Fruit fly (Drosophila melanogaster) whole organism, embryonic: Measurements from ENCODE around the gene Mtpalpha.
A peak's percentile ranks its signal among the peaks of the same experiment; 100 is the strongest.

ENCODE experiments used
- Ada2b ChIP-seq: fragments of 200-800 bp; sonication (Bioruptor generic); IDR thresholded peaks from 2 replicates; pipeline ENCODE4 v1.3.6; 2022; ENCODE audit warnings: missing biosample characterization, missing genetic modification characterization
- Aef1 ChIP-seq: fragments of 200-800 bp; sonication (Bioruptor generic); IDR thresholded peaks from 3 replicates; pipeline ENCODE4 v1.3.6; 2022; ENCODE audit warnings: missing biosample characterization, missing genetic modification characterization
- BEAF-32 ChIP-seq: fragments of 200-800 bp; sonication (Bioruptor generic); optimal IDR thresholded peaks from 3 replicates; lab custom pipeline; 2017; ENCODE audit warnings: missing biosample characterization, missing genetic modification characterization, mild to moderate bottlenecking, moderate library complexity, missing genetic modification reagents
- CG10267 ChIP-seq: fragments of 200-800 bp; sonication (Bioruptor generic); optimal IDR thresholded peaks from 2 replicates; lab custom pipeline; 2018; ENCODE audit warnings: missing biosample characterization, mild to moderate bottlenecking, missing genetic modification characterization, moderate library complexity
- CG12155 ChIP-seq: fragments of 200-800 bp; sonication (Bioruptor generic); optimal IDR thresholded peaks from 3 replicates; lab custom pipeline; 2016; ENCODE audit warnings: missing biosample characterization, missing genetic modification characterization
- CG12659 ChIP-seq: fragments of 200-800 bp; sonication (Bioruptor generic); optimal IDR thresholded peaks from 3 replicates; lab custom pipeline; 2017; ENCODE audit warnings: mild to moderate bottlenecking, missing biosample characterization, missing genetic modification reagents, missing genetic modification characterization
- CG14014 ChIP-seq: fragments of 200-800 bp; sonication (Bioruptor generic); IDR thresholded peaks from 2 replicates; pipeline ENCODE4 v1.3.6; 2022; ENCODE audit warnings: missing biosample characterization, missing genetic modification characterization
- CG14860 ChIP-seq: fragments of 200-800 bp; sonication (Bioruptor generic); IDR thresholded peaks from 3 replicates; pipeline ENCODE4 v1.3.6; 2022; ENCODE audit warnings: missing biosample characterization, missing genetic modification characterization; ENCODE audit not compliant: partially characterized antibody
- CG16863 ChIP-seq: fragments of 200-800 bp; sonication (Bioruptor generic); optimal IDR thresholded peaks from 3 replicates; lab custom pipeline; 2016; ENCODE audit warnings: missing biosample characterization, missing genetic modification characterization
- CG17186 ChIP-seq: fragments of 200-800 bp; sonication (Bioruptor generic); optimal IDR thresholded peaks from 3 replicates; lab custom pipeline; 2017; ENCODE audit warnings: missing biosample characterization, missing genetic modification reagents, missing genetic modification characterization
- CG18011 ChIP-seq: fragments of 200-800 bp; sonication (Bioruptor generic); optimal IDR thresholded peaks from 2 replicates; lab custom pipeline; 2017; ENCODE audit warnings: missing biosample characterization, missing genetic modification characterization, mild to moderate bottlenecking, moderate library complexity, missing genotype
- CG2120 ChIP-seq: fragments of 200-800 bp; sonication (Bioruptor generic); optimal IDR thresholded peaks from 3 replicates; lab custom pipeline; 2016; ENCODE audit warnings: missing biosample characterization, missing genetic modification characterization
- CG2875 ChIP-seq: fragments of 200-800 bp; sonication (Bioruptor generic); optimal IDR thresholded peaks from 2 replicates; lab custom pipeline; 2017; ENCODE audit warnings: missing biosample characterization, mild to moderate bottlenecking, missing genetic modification characterization, missing genetic modification reagents
- CG31388 ChIP-seq: fragments of 200-800 bp; sonication (Bioruptor generic); optimal IDR thresholded peaks from 2 replicates; lab custom pipeline; 2016; ENCODE audit warnings: missing biosample characterization, missing genetic modification characterization
- CG33213 ChIP-seq: fragments of 200-800 bp; sonication (Bioruptor generic); optimal IDR thresholded peaks from 3 replicates; lab custom pipeline; 2016; ENCODE audit warnings: missing biosample characterization, missing genetic modification characterization
- CG33557 ChIP-seq: fragments of 200-800 bp; sonication (Bioruptor generic); optimal IDR thresholded peaks from 2 replicates; lab custom pipeline; 2019; ENCODE audit warnings: missing biosample characterization, mild to moderate bottlenecking, missing genetic modification characterization, moderate library complexity
- CG34224 ChIP-seq: fragments of 200-800 bp; sonication (Bioruptor generic); IDR thresholded peaks from 3 replicates; pipeline ENCODE4 v1.3.6; 2022; ENCODE audit warnings: missing biosample characterization, missing genetic modification characterization; ENCODE audit not compliant: partially characterized antibody
- CG3847 ChIP-seq: fragments of 200-800 bp; sonication (Bioruptor generic); IDR thresholded peaks from 2 replicates; pipeline ENCODE4 v1.3.6; 2022; ENCODE audit warnings: missing biosample characterization, missing genetic modification characterization
- CG4707 ChIP-seq: fragments of 200-800 bp; sonication (Bioruptor generic); optimal IDR thresholded peaks from 2 replicates; lab custom pipeline; 2018; ENCODE audit warnings: missing biosample characterization, mild to moderate bottlenecking, missing genetic modification characterization, moderate library complexity
- CG4730 ChIP-seq: fragments of 200-800 bp; sonication (Bioruptor generic); IDR thresholded peaks from 2 replicates; pipeline ENCODE4 v1.3.6; 2022; ENCODE audit warnings: missing biosample characterization, missing genetic modification characterization
- CG6683 ChIP-seq: fragments of 200-800 bp; sonication (Bioruptor generic); optimal IDR thresholded peaks from 2 replicates; lab custom pipeline; 2017; ENCODE audit warnings: missing biosample characterization, mild to moderate bottlenecking, missing genetic modification characterization, missing genetic modification reagents
- CG7271 ChIP-seq: fragments of 200-800 bp; sonication (Bioruptor generic); optimal IDR thresholded peaks from 2 replicates; lab custom pipeline; 2018; ENCODE audit warnings: missing biosample characterization, mild to moderate bottlenecking, missing genetic modification characterization, moderate library complexity
- CG7963 ChIP-seq: fragments of 200-800 bp; sonication (Bioruptor generic); IDR thresholded peaks from 3 replicates; pipeline ENCODE4 v1.3.6; 2022; ENCODE audit warnings: missing biosample characterization, missing genetic modification characterization; ENCODE audit not compliant: partially characterized antibody
- D ChIP-seq, 2 experiments: fragments of 200-800 bp in 1 of 2; fragments of >200 bp in 1 of 2; sonication (Bioruptor generic) in 1 of 2; optimal IDR thresholded peaks; 2 replicates in 1 of 2; 3 replicates in 1 of 2; lab custom pipeline; 2017; ENCODE audit warnings: mild to moderate bottlenecking in 1 of 2, missing biosample characterization in 1 of 2, missing genetic modification characterization in 1 of 2, missing genetic modification reagents in 1 of 2
- E2f1 ChIP-seq: fragments of 200-800 bp; sonication (Bioruptor generic); IDR thresholded peaks from 2 replicates; pipeline ENCODE4 v1.3.6; 2022; ENCODE audit warnings: missing biosample characterization, missing genetic modification characterization
- H2.0 ChIP-seq: fragments of 200-800 bp; sonication (Bioruptor generic); IDR thresholded peaks from 2 replicates; pipeline ENCODE4 v1.3.6; 2022; ENCODE audit warnings: missing biosample characterization, missing genetic modification characterization
- HLHmδ ChIP-seq: fragments of 200-800 bp; sonication (Bioruptor generic); optimal IDR thresholded peaks from 2 replicates; lab custom pipeline; 2018; ENCODE audit warnings: missing biosample characterization, mild to moderate bottlenecking, missing genetic modification characterization, moderate library complexity
- Hr39 ChIP-seq: fragments of >200 bp; optimal IDR thresholded peaks from 2 replicates; lab custom pipeline; 2017
- Lhr ChIP-seq: fragments of 200-800 bp; sonication (Bioruptor generic); optimal IDR thresholded peaks from 3 replicates; lab custom pipeline; 2017; ENCODE audit warnings: mild to moderate bottlenecking, missing biosample characterization, missing genetic modification reagents, missing genetic modification characterization
- Mes4 ChIP-seq: fragments of 200-800 bp; sonication (Bioruptor generic); optimal IDR thresholded peaks from 2 replicates; lab custom pipeline; 2016; ENCODE audit warnings: missing biosample characterization, missing genetic modification characterization
- NC2α ChIP-seq: fragments of 200-800 bp; sonication (Bioruptor generic); optimal IDR thresholded peaks from 2 replicates; lab custom pipeline; 2016; ENCODE audit warnings: missing biosample characterization, missing genetic modification characterization
- Rfx ChIP-seq: fragments of 200-800 bp; sonication (Bioruptor generic); IDR thresholded peaks from 2 replicates; pipeline ENCODE4 v1.3.6; 2022; ENCODE audit warnings: missing biosample characterization, missing genetic modification characterization
- abd-A ChIP-seq: fragments of 200-800 bp; sonication (Bioruptor generic); optimal IDR thresholded peaks from 3 replicates; lab custom pipeline; 2019; ENCODE audit warnings: missing biosample characterization, mild to moderate bottlenecking, missing genetic modification characterization, moderate library complexity
- ato ChIP-seq: fragments of 200-800 bp; sonication (Bioruptor generic); IDR thresholded peaks from 2 replicates; pipeline ENCODE4 v1.3.6; 2022; ENCODE audit warnings: missing biosample characterization, missing genetic modification characterization; ENCODE audit not compliant: partially characterized antibody
- br ChIP-seq: fragments of >200 bp; optimal IDR thresholded peaks from 2 replicates; lab custom pipeline; 2017
- btn ChIP-seq: fragments of 200-800 bp; sonication (Bioruptor generic); optimal IDR thresholded peaks from 2 replicates; lab custom pipeline; 2016; ENCODE audit warnings: missing biosample characterization, missing genetic modification characterization
- cas ChIP-seq: fragments of 200-800 bp; sonication (Bioruptor generic); IDR thresholded peaks from 2 replicates; pipeline ENCODE4 v1.3.6; 2022; ENCODE audit warnings: missing biosample characterization, missing genetic modification characterization
- caup ChIP-seq: fragments of 200-800 bp; sonication (Bioruptor generic); optimal IDR thresholded peaks from 3 replicates; lab custom pipeline; 2017; ENCODE audit warnings: missing biosample characterization, mild to moderate bottlenecking, missing genetic modification characterization, moderate library complexity; ENCODE audit not compliant: severe bottlenecking
- dm ChIP-seq: fragments of 200-800 bp; sonication (Bioruptor generic); optimal IDR thresholded peaks from 3 replicates; lab custom pipeline; 2016; ENCODE audit warnings: missing biosample characterization, missing genetic modification characterization
- eyg ChIP-seq: fragments of 200-800 bp; sonication (Bioruptor generic); optimal IDR thresholded peaks from 3 replicates; lab custom pipeline; 2016; ENCODE audit warnings: missing biosample characterization, missing genetic modification characterization
- inv ChIP-seq: fragments of 200-800 bp; sonication (Bioruptor generic); IDR thresholded peaks from 2 replicates; pipeline ENCODE4 v1.3.6; 2022; ENCODE audit warnings: missing biosample characterization, missing genetic modification characterization; ENCODE audit not compliant: partially characterized antibody
- jigr1 ChIP-seq: fragments of 200-800 bp; sonication (Bioruptor generic); IDR thresholded peaks from 3 replicates; pipeline ENCODE4 v1.3.6; 2022; ENCODE audit warnings: missing biosample characterization, missing genetic modification characterization
- klu ChIP-seq: fragments of 200-800 bp; sonication (Bioruptor generic); IDR thresholded peaks from 2 replicates; pipeline ENCODE4 v1.3.6; 2022; ENCODE audit warnings: missing biosample characterization, missing genetic modification characterization
- pros ChIP-seq: fragments of 200-800 bp; sonication (Bioruptor generic); optimal IDR thresholded peaks from 3 replicates; lab custom pipeline; 2019; ENCODE audit warnings: missing biosample characterization, mild to moderate bottlenecking, missing genetic modification characterization, moderate library complexity
- row ChIP-seq: fragments of 200-800 bp; sonication (Bioruptor generic); IDR thresholded peaks from 3 replicates; pipeline ENCODE4 v1.3.6; 2022; ENCODE audit warnings: missing biosample characterization, missing genetic modification characterization
- tap ChIP-seq: fragments of 200-800 bp; optimal IDR thresholded peaks from 3 replicates; lab custom pipeline; 2019; ENCODE audit warnings: missing biosample characterization, mild to moderate bottlenecking, missing genetic modification characterization, moderate library complexity
- tll ChIP-seq, 2 experiments: fragments of 200-800 bp in 1 of 2; fragments of >200 bp in 1 of 2; sonication (Bioruptor generic) in 1 of 2; optimal IDR thresholded peaks; 2 replicates each; lab custom pipeline; 2017 to 2019; ENCODE audit warnings: missing biosample characterization in 2 of 2, missing genetic modification characterization in 2 of 2, mild to moderate bottlenecking in 1 of 2, moderate library complexity in 1 of 2
- trh ChIP-seq: fragments of 200-800 bp; sonication (Bioruptor generic); optimal IDR thresholded peaks from 2 replicates; lab custom pipeline; 2016; ENCODE audit warnings: missing biosample characterization, missing genetic modification characterization
- tx ChIP-seq: fragments of 200-800 bp; sonication (Bioruptor generic); optimal IDR thresholded peaks from 2 replicates; lab custom pipeline; 2016; ENCODE audit warnings: missing biosample characterization, missing genetic modification characterization
- z ChIP-seq: fragments of 200-800 bp; sonication (Bioruptor generic); IDR thresholded peaks from 3 replicates; pipeline ENCODE4 v1.3.6; 2022; ENCODE audit warnings: missing biosample characterization, missing genetic modification characterization

Gene Mtpalpha

DNA sequence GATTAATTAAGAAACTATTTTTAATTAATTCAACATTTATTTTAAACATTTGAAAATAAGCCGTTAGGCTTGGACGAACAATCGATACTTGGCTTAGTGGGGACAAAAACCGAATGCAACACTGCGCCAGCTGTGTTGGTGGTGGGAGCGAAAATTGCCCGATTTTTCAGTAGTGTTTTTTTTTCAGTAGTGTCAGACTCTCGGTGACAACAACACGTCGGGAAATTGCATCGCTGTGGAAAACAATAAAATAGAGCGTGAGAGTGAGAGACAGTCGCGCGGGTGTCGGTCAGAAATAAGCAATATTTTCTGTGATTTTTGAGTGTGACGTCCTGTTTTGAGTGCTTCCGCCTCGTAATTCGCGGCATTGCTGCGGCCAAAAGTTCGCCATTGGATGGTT is 40.1 kb upstream of the Mtpalpha start (continued):
- TF ChIP-seq BEAF-32 (GFP tag; lab: Kevin White, UChicago) (peak; percentile 69), Ada2b (GFP tag; lab: Robert Waterston, UW) (peak; percentile 53; the same call in 1 of the 2 replicates), tll (GFP tag; optimal IDR thresholded peaks at IDR 0.05; lab: Kevin White, UChicago) (no peak), z (GFP tag; lab: Robert Waterston, UW) (peak; percentile 72; the same call in 2 of the 3 replicates), caup (GFP tag; lab: Kevin White, UChicago) (peak; percentile 20), CG3847 (GFP tag; lab: Robert Waterston, UW) (peak; percentile 51), CG18011 (peak; percentile 46), CG31388 (GFP tag; lab: Kevin White, UChicago) (no peak), D (optimal IDR thresholded peaks at IDR 0.05; lab: Kevin White, UChicago) (no peak), D (GFP tag; optimal IDR thresholded peaks at IDR 0.05; lab: Kevin White, UChicago) (no peak), CG2120 (GFP tag; lab: Kevin White, UChicago) (peak; percentile 68), H2.0 (GFP tag; lab: Robert Waterston, UW) (peak; percentile 45; the same call in 1 of the 2 replicates), CG34224 (GFP tag; lab: Robert Waterston, UW) (peak; percentile 69), CG14860 (GFP tag; lab: Robert Waterston, UW) (peak; percentile 44; the same call in 1 of the 3 replicates), br (lab: Kevin White, UChicago) (no peak), Hr39 (lab: Kevin White, UChicago) (no peak), jigr1 (no peak), pros (GFP tag; lab: Kevin White, UChicago) (no peak), btn (GFP tag; lab: Kevin White, UChicago) (no peak), CG14014 (GFP tag; lab: Robert Waterston, UW) (0 out of 2 replicates have a peak, but pooled peaks have one; percentile 36), eyg (GFP tag; lab: Kevin White, UChicago) (no peak), Rfx (GFP tag; lab: Robert Waterston, UW) (peak; percentile 69), trh (GFP tag; lab: Kevin White, UChicago) (no peak), Mes4 (peak; percentile 42), dm (GFP tag; lab: Kevin White, UChicago) (peak; percentile 58), CG7271 (tag; lab: Kevin White, UChicago) (no peak), row (peak; percentile 70), cas (0 out of 2 replicates have a peak, but pooled peaks have one; percentile 38), CG16863 (GFP tag; lab: Kevin White, UChicago) (peak; percentile 39), abd-A (tag; lab: Kevin White, UChicago) (peak; percentile 48), Aef1 (GFP tag; lab: Robert Waterston, UW) (peak; percentile 61; the same call in 2 of the 3 replicates), tx (GFP tag; lab: Kevin White, UChicago) (peak; percentile 12), CG12659 (GFP tag; lab: Kevin White, UChicago) (peak; percentile 80), CG2875 (GFP tag; lab: Kevin White, UChicago) (peak; percentile 14), CG7963 (GFP tag; lab: Robert Waterston, UW) (peak; percentile 79), inv (GFP tag; lab: Robert Waterston, UW) (peak; percentile 63), CG17186 (GFP tag; lab: Kevin White, UChicago) (no peak), NC2α (GFP tag; lab: Kevin White, UChicago) (peak; percentile 20), CG4730 (GFP tag; lab: Robert Waterston, UW) (no peak), CG33213 (GFP tag; lab: Kevin White, UChicago) (peak; percentile 37), tap (tag; lab: Kevin White, UChicago) (no peak), E2f1 (peak; percentile 48; the same call in 1 of the 2 replicates), CG33557 (GFP tag; lab: Kevin White, UChicago) (peak; percentile 11), Lhr (GFP tag; lab: Kevin White, UChicago) (peak; percentile 87), klu (GFP tag; lab: Robert Waterston, UW) (no peak), CG4707 (GFP tag; lab: Kevin White, UChicago) (peak; percentile 19), CG12155 (GFP tag; lab: Kevin White, UChicago) (peak; percentile 51), HLHmδ (GFP tag; lab: Kevin White, UChicago) (peak; percentile 28), CG10267 (tag; lab: Kevin White, UChicago) (peak; percentile 39), CG6683 (no peak), ato (GFP tag; lab: Robert Waterston, UW) (peak; percentile 63; the same call in 1 of the 2 replicates)
